Fruit fly (Drosophila melanogaster) whole organism, adult: ENCODE data around the gene CG42494.

Experiments
- CG11617 ChIP-seq: fragments of 200-800 bp; sonication (Bioruptor generic); optimal IDR thresholded peaks from 2 replicates; lab custom pipeline; 2017; ENCODE audit warnings: mild to moderate bottlenecking, missing biosample characterization, missing genetic modification reagents, missing genetic modification characterization
- CG12768 ChIP-seq: fragments of 200-800 bp; sonication (Bioruptor generic); optimal IDR thresholded peaks from 2 replicates; lab custom pipeline; 2017; ENCODE audit warnings: missing biosample characterization, missing genetic modification characterization, mild to moderate bottlenecking, moderate library complexity, missing genetic modification reagents
- CG5204 ChIP-seq: fragments of 200-800 bp; sonication (Bioruptor generic); optimal IDR thresholded peaks from 2 replicates; lab custom pipeline; 2016; ENCODE audit warnings: missing biosample characterization, missing genetic modification characterization
- CG7045 ChIP-seq: fragments of 200-800 bp; sonication (Bioruptor generic); optimal IDR thresholded peaks from 2 replicates; lab custom pipeline; 2017; ENCODE audit warnings: missing biosample characterization, mild to moderate bottlenecking, missing genetic modification characterization
- CG7101 ChIP-seq: fragments of 200-800 bp; sonication (Bioruptor generic); optimal IDR thresholded peaks from 2 replicates; lab custom pipeline; 2018; ENCODE audit warnings: missing biosample characterization, mild to moderate bottlenecking, missing genetic modification characterization, moderate library complexity
- Mnt ChIP-seq: fragments of 200-800 bp; sonication (Bioruptor generic); optimal IDR thresholded peaks from 2 replicates; lab custom pipeline; 2016; ENCODE audit warnings: missing biosample characterization, mild to moderate bottlenecking, missing genetic modification characterization
- ovo ChIP-seq: fragments of 200-800 bp; sonication (Bioruptor generic); optimal IDR thresholded peaks from 2 replicates; lab custom pipeline; 2016; ENCODE audit warnings: missing biosample characterization, missing genetic modification characterization
- tj ChIP-seq: fragments of 200-800 bp; sonication (Bioruptor generic); optimal IDR thresholded peaks from 3 replicates; lab custom pipeline; 2017; ENCODE audit warnings: missing biosample characterization, mild to moderate bottlenecking, missing genetic modification characterization, moderate library complexity
- toe ChIP-seq: fragments of 200-800 bp; sonication (Bioruptor generic); optimal IDR thresholded peaks from 2 replicates; lab custom pipeline; 2016; ENCODE audit warnings: missing biosample characterization, missing genetic modification characterization

DNA sequence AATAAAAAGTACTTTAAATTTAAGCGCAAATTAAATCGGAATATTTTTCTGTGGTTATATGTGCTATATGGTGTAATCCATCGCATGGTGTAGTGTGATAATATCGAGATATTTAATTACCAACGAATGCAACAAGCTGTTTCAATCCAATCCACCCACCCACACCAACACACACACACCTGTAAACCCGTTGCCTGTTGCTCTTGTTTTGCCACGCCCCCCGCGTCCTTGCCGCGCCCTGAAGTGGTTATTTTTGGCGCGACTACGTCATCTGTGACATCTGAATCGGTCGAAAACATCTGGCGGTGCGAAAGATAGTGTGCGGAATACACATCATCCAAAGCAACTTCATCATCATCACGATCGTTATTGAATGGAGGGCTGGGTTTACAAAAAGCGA, 18.8 kb upstream of the CG42494 start:
- TF ChIP-seq CG7045 (GFP tag; lab: Kevin White, UChicago) (no peak), CG11617 (GFP tag; lab: Kevin White, UChicago) (peak; percentile 1), CG12768 (no peak), toe (GFP tag; lab: Kevin White, UChicago) (no peak), tj (GFP tag; lab: Kevin White, UChicago) (no peak), CG5204 (GFP tag; lab: Kevin White, UChicago) (no peak), CG7101 (tag; lab: Kevin White, UChicago) (no peak), Mnt (no peak), ovo (GFP tag; lab: Kevin White, UChicago) (no peak)
